Fruit fly (Drosophila melanogaster) whole organism, prepupa: ENCODE results near the gene bys.

Experiments
- CG10631 ChIP-seq: fragments of 200-800 bp; sonication (Bioruptor generic); optimal IDR thresholded peaks from 2 replicates; lab custom pipeline; 2016; ENCODE audit warnings: missing biosample characterization, missing genetic modification characterization
- CG10669 ChIP-seq: fragments of 200-800 bp; sonication (Bioruptor generic); optimal IDR thresholded peaks from 3 replicates; lab custom pipeline; 2018; ENCODE audit warnings: missing biosample characterization, mild to moderate bottlenecking, missing genetic modification characterization, moderate library complexity
- CG11762 ChIP-seq: fragments of 200-800 bp; sonication (Bioruptor generic); optimal IDR thresholded peaks from 3 replicates; lab custom pipeline; 2016; ENCODE audit warnings: missing biosample characterization, missing genetic modification characterization; ENCODE audit not compliant: insufficient read depth
- CG11902 ChIP-seq: fragments of 200-800 bp; sonication (Bioruptor generic); optimal IDR thresholded peaks from 3 replicates; lab custom pipeline; 2016; ENCODE audit warnings: missing biosample characterization, missing genetic modification characterization
- CG15336 ChIP-seq: fragments of 200-800 bp; sonication (Bioruptor generic); IDR thresholded peaks from 2 replicates; pipeline ENCODE4 v1.3.6; 2022; ENCODE audit warnings: missing biosample characterization, missing genetic modification characterization
- CG1621 ChIP-seq: fragments of 200-800 bp; sonication (Bioruptor generic); optimal IDR thresholded peaks from 3 replicates; lab custom pipeline; 2018; ENCODE audit warnings: missing biosample characterization, mild to moderate bottlenecking, missing genetic modification characterization
- CG16779 ChIP-seq: fragments of 200-800 bp; sonication (Bioruptor generic); optimal IDR thresholded peaks from 3 replicates; lab custom pipeline; 2017; ENCODE audit warnings: missing biosample characterization, mild to moderate bottlenecking, missing genetic modification characterization
- CG31627 ChIP-seq: fragments of 200-800 bp; sonication (Bioruptor generic); optimal IDR thresholded peaks from 3 replicates; lab custom pipeline; 2016; ENCODE audit warnings: missing biosample characterization, missing genetic modification characterization
- CG32006 ChIP-seq: fragments of 200-800 bp; sonication (Bioruptor generic); optimal IDR thresholded peaks from 3 replicates; lab custom pipeline; 2017; ENCODE audit warnings: missing biosample characterization, mild to moderate bottlenecking, missing genetic modification characterization
- CG3919 ChIP-seq: fragments of 200-800 bp; sonication (Bioruptor generic); optimal IDR thresholded peaks from 3 replicates; lab custom pipeline; 2016; ENCODE audit warnings: missing biosample characterization, missing genetic modification characterization
- CG6163 ChIP-seq: fragments of 200-800 bp; sonication (Bioruptor generic); IDR thresholded peaks from 3 replicates; pipeline ENCODE4 v1.3.6; 2022; ENCODE audit warnings: missing biosample characterization, missing genetic modification characterization
- CG6276 ChIP-seq: fragments of 200-800 bp; sonication (Bioruptor generic); optimal IDR thresholded peaks from 2 replicates; lab custom pipeline; 2017; ENCODE audit warnings: missing biosample characterization, mild to moderate bottlenecking, missing genetic modification characterization
- CG6808 ChIP-seq: fragments of 200-800 bp; sonication (Bioruptor generic); optimal IDR thresholded peaks from 3 replicates; lab custom pipeline; 2017; ENCODE audit warnings: missing biosample characterization, missing genetic modification characterization, mild to moderate bottlenecking, moderate library complexity, missing genetic modification reagents
- CG6854 ChIP-seq: fragments of 200-800 bp; sonication (Bioruptor generic); optimal IDR thresholded peaks from 2 replicates; lab custom pipeline; 2017; ENCODE audit warnings: missing biosample characterization, mild to moderate bottlenecking, missing genetic modification characterization
- CG7368 ChIP-seq: fragments of 200-800 bp; sonication (Bioruptor generic); optimal IDR thresholded peaks from 3 replicates; lab custom pipeline; 2016; ENCODE audit warnings: missing biosample characterization, missing genetic modification characterization
- CG8119 ChIP-seq: fragments of 200-800 bp; sonication (Bioruptor generic); IDR thresholded peaks from 3 replicates; pipeline ENCODE4 v1.3.6; 2022; ENCODE audit warnings: missing biosample characterization, missing genetic modification characterization
- CG8319 ChIP-seq: fragments of 200-800 bp; sonication (Bioruptor generic); optimal IDR thresholded peaks from 3 replicates; lab custom pipeline; 2016; ENCODE audit warnings: missing biosample characterization, missing genetic modification characterization
- CG8632 ChIP-seq: fragments of 200-800 bp; sonication (Bioruptor generic); optimal IDR thresholded peaks from 3 replicates; lab custom pipeline; 2016; ENCODE audit warnings: missing biosample characterization, missing genetic modification characterization
- CG9139 ChIP-seq: fragments of 200-800 bp; sonication (Bioruptor generic); optimal IDR thresholded peaks from 3 replicates; lab custom pipeline; 2017; ENCODE audit warnings: missing biosample characterization, mild to moderate bottlenecking, missing genetic modification characterization
- Eip75B ChIP-seq: fragments of 200-800 bp; sonication (Bioruptor generic); optimal IDR thresholded peaks from 3 replicates; lab custom pipeline; 2016; ENCODE audit warnings: missing biosample characterization, missing genetic modification characterization
- Eip78C ChIP-seq: fragments of 200-800 bp; sonication (Bioruptor generic); peaks from one replicate; lab custom pipeline; 2016; ENCODE audit warnings: missing biosample characterization, missing genetic modification characterization
- Ets21C ChIP-seq: fragments of 200-800 bp; sonication (Bioruptor generic); optimal IDR thresholded peaks from 3 replicates; lab custom pipeline; 2016; ENCODE audit warnings: missing biosample characterization, missing genetic modification characterization
- Ets96B ChIP-seq: fragments of 200-800 bp; optimal IDR thresholded peaks from 2 replicates; lab custom pipeline; 2019; ENCODE audit warnings: missing biosample characterization, mild to moderate bottlenecking, missing genetic modification characterization, moderate library complexity
- Hr38 ChIP-seq: sonication (Bioruptor generic); optimal IDR thresholded peaks from 2 replicates; lab custom pipeline; 2016; ENCODE audit warnings: missing biosample characterization, missing genetic modification characterization
- Hr4 ChIP-seq: fragments of 200-800 bp; sonication (Bioruptor generic); optimal IDR thresholded peaks from 3 replicates; lab custom pipeline; 2016; ENCODE audit warnings: missing biosample characterization, missing genetic modification characterization
- Lpt ChIP-seq: fragments of 200-800 bp; sonication (Bioruptor generic); optimal IDR thresholded peaks from 3 replicates; lab custom pipeline; 2016; ENCODE audit warnings: missing biosample characterization, missing genetic modification characterization
- Met ChIP-seq: fragments of 200-800 bp; sonication (Bioruptor generic); optimal IDR thresholded peaks from 3 replicates; lab custom pipeline; 2016; ENCODE audit warnings: missing biosample characterization, missing genetic modification characterization
- OdsH ChIP-seq: fragments of 200-800 bp; sonication (Bioruptor generic); optimal IDR thresholded peaks from 3 replicates; lab custom pipeline; 2016; ENCODE audit warnings: missing biosample characterization, missing genetic modification characterization
- Smox ChIP-seq: fragments of 200-800 bp; sonication (Bioruptor generic); optimal IDR thresholded peaks from 3 replicates; lab custom pipeline; 2016; ENCODE audit warnings: missing biosample characterization, missing genetic modification characterization
- Sox102F ChIP-seq: fragments of 200-800 bp; sonication (Bioruptor generic); optimal IDR thresholded peaks from 2 replicates; lab custom pipeline; 2016; ENCODE audit warnings: missing biosample characterization, mild to moderate bottlenecking, missing genetic modification characterization
- Sox14 ChIP-seq: fragments of 200-800 bp; sonication (Bioruptor generic); optimal IDR thresholded peaks from 3 replicates; lab custom pipeline; 2016; ENCODE audit warnings: missing biosample characterization, missing genetic modification characterization
- Sox15 ChIP-seq: fragments of 200-800 bp; sonication (Bioruptor generic); optimal IDR thresholded peaks from 3 replicates; lab custom pipeline; 2016; ENCODE audit warnings: missing biosample characterization, missing genetic modification characterization
- achi ChIP-seq: fragments of 200-800 bp; sonication (Bioruptor generic); optimal IDR thresholded peaks from 3 replicates; lab custom pipeline; 2016; ENCODE audit warnings: missing biosample characterization, missing genetic modification characterization
- dsx ChIP-seq: fragments of 200-800 bp; optimal IDR thresholded peaks from 3 replicates; lab custom pipeline; 2019; ENCODE audit warnings: missing biosample characterization, mild to moderate bottlenecking, missing genetic modification characterization, moderate library complexity; ENCODE audit not compliant: poor library complexity, severe bottlenecking
- eg ChIP-seq: fragments of 200-800 bp; sonication (Bioruptor generic); IDR thresholded peaks from 3 replicates; pipeline ENCODE4 v1.3.6; 2022; ENCODE audit warnings: missing biosample characterization, missing genetic modification characterization
- esn ChIP-seq: fragments of 200-800 bp; sonication (Bioruptor generic); optimal IDR thresholded peaks from 2 replicates; lab custom pipeline; 2016; ENCODE audit warnings: missing biosample characterization, mild to moderate bottlenecking, missing genetic modification characterization, moderate library complexity
- fd59A ChIP-seq: fragments of 200-800 bp; sonication (Bioruptor generic); optimal IDR thresholded peaks from 2 replicates; lab custom pipeline; 2017; ENCODE audit warnings: missing biosample characterization, mild to moderate bottlenecking, missing genetic modification characterization, missing genetic modification reagents
- fkh ChIP-seq: fragments of 200-800 bp; sonication (Bioruptor generic); optimal IDR thresholded peaks from 3 replicates; lab custom pipeline; 2017; ENCODE audit warnings: missing biosample characterization, mild to moderate bottlenecking, missing genetic modification characterization, moderate library complexity
- lz ChIP-seq: fragments of 200-800 bp; sonication (Bioruptor generic); optimal IDR thresholded peaks from 3 replicates; lab custom pipeline; 2016; ENCODE audit warnings: missing biosample characterization, missing genetic modification characterization
- net ChIP-seq: fragments of 200-800 bp; sonication (Bioruptor generic); optimal IDR thresholded peaks from 3 replicates; lab custom pipeline; 2016; ENCODE audit warnings: missing biosample characterization, missing genetic modification characterization
- pdm3 ChIP-seq: fragments of 200-800 bp; sonication (Bioruptor generic); optimal IDR thresholded peaks from 3 replicates; lab custom pipeline; 2016; ENCODE audit warnings: missing biosample characterization, missing genetic modification characterization
- salr ChIP-seq, 2 experiments: fragments of 200-800 bp; sonication (Bioruptor generic); optimal IDR thresholded peaks; 3 replicates each; lab custom pipeline; 2016 to 2018; ENCODE audit warnings: missing biosample characterization in 2 of 2, missing genetic modification characterization in 2 of 2, mild to moderate bottlenecking in 1 of 2
- ss ChIP-seq, 2 experiments: fragments of 200-800 bp; sonication (Bioruptor generic); optimal IDR thresholded peaks; 2 replicates in 1 of 2; 3 replicates in 1 of 2; lab custom pipeline; 2017 to 2018; ENCODE audit warnings: mild to moderate bottlenecking in 2 of 2, missing biosample characterization in 2 of 2, missing genetic modification characterization in 2 of 2, moderate library complexity in 1 of 2
- svp ChIP-seq: fragments of 200-800 bp; sonication (Bioruptor generic); peaks from one replicate; lab custom pipeline; 2016; ENCODE audit warnings: missing biosample characterization, missing genetic modification characterization
- topi ChIP-seq: fragments of 200-800 bp; sonication (Bioruptor generic); optimal IDR thresholded peaks from 3 replicates; lab custom pipeline; 2016; ENCODE audit warnings: missing biosample characterization, missing genetic modification characterization
- vri ChIP-seq: fragments of 200-800 bp; sonication (Bioruptor generic); optimal IDR thresholded peaks from 3 replicates; lab custom pipeline; 2016; ENCODE audit warnings: missing biosample characterization, mild to moderate bottlenecking, missing genetic modification characterization

bys gene

dm6 chrX:7934679-7935078 lies 33.0 kb downstream of the bys start, which contains the start of gene RpS14b (continued):
- no peak for TF ChIP-seq CG6276 (GFP tag; lab: Kevin White, UChicago)
- no peak; the same call in 2 of the 3 replicates for TF ChIP-seq CG8119
- peak; percentile 81 for TF ChIP-seq CG6163 (GFP tag; lab: Robert Waterston, UW)
- TF ChIP-seq CG10631 = peak; percentile 44
- TF ChIP-seq Eip75B (GFP tag; lab: Kevin White, UChicago) = peak; percentile 36
- peak; percentile 30 for TF ChIP-seq CG11902 (GFP tag; lab: Kevin White, UChicago)
- peak; percentile 71 for TF ChIP-seq CG6854
- TF ChIP-seq lz = peak; percentile 74
- TF ChIP-seq svp (GFP tag; lab: Kevin White, UChicago) = peak; percentile 21
- peak; percentile 14 for TF ChIP-seq Ets96B (tag; lab: Kevin White, UChicago)
- TF ChIP-seq CG11762 (GFP tag; lab: Kevin White, UChicago) = no peak
- no peak for TF ChIP-seq Ets21C (GFP tag; lab: Kevin White, UChicago)
- peak; percentile 59 for TF ChIP-seq CG31627 (GFP tag; lab: Kevin White, UChicago)
- peak; percentile 36 for TF ChIP-seq CG32006
- TF ChIP-seq CG3919 = peak; percentile 68
- peak; percentile 55 for TF ChIP-seq Smox (GFP tag; lab: Kevin White, UChicago)
- TF ChIP-seq CG15336 = peak; percentile 29; the same call in 1 of the 2 replicates
- TF ChIP-seq CG7368 (GFP tag; lab: Kevin White, UChicago) = peak; percentile 70

dm6 chrX:7935798-7936572 lies 34.3 kb downstream of the bys start, which contains the start of gene Ubr3:
Gene Ubr3 (plus strand): TSS chrX:7935896.
- TF ChIP-seq CG8119 = no peak
- no peak for TF ChIP-seq salr (GFP tag; optimal IDR thresholded peaks at IDR 0.05; lab: Kevin White, UChicago)
- TF ChIP-seq Eip78C = peak; percentile 50
- no peak for TF ChIP-seq CG8632
- no peak for TF ChIP-seq vri (GFP tag; lab: Kevin White, UChicago)
- TF ChIP-seq net (GFP tag; lab: Kevin White, UChicago) = no peak
- TF ChIP-seq topi (GFP tag; lab: Kevin White, UChicago) = no peak
- peak; percentile 28 to 47 for TF ChIP-seq ss (GFP tag; optimal IDR thresholded peaks at IDR 0.05; lab: Kevin White, UChicago)
- TF ChIP-seq CG10669 = no peak
- TF ChIP-seq CG16779 (tag; lab: Kevin White, UChicago) = no peak
- no peak for TF ChIP-seq Sox15 (GFP tag; lab: Kevin White, UChicago)
- TF ChIP-seq pdm3 (GFP tag; lab: Kevin White, UChicago) = no peak
- no peak for TF ChIP-seq OdsH (GFP tag; lab: Kevin White, UChicago)
- no peak for TF ChIP-seq CG6854
- TF ChIP-seq esn (GFP tag; lab: Kevin White, UChicago) = peak; percentile 5
- TF ChIP-seq Sox102F (GFP tag; lab: Kevin White, UChicago) = no peak
- TF ChIP-seq CG32006 = no peak
- TF ChIP-seq Hr38 = no peak
- TF ChIP-seq svp (GFP tag; lab: Kevin White, UChicago) = peak; percentile 76
- no peak for TF ChIP-seq CG1621 (tag; lab: Kevin White, UChicago)
- no peak for TF ChIP-seq dsx (GFP tag; lab: Kevin White, UChicago)
- TF ChIP-seq achi (GFP tag; lab: Kevin White, UChicago) = no peak
- TF ChIP-seq CG31627 (GFP tag; lab: Kevin White, UChicago) = peak; percentile 1
- peak; percentile 36 for TF ChIP-seq Sox14 (GFP tag; lab: Kevin White, UChicago)
- TF ChIP-seq Hr4 (GFP tag; lab: Kevin White, UChicago) = no peak
- no peak for TF ChIP-seq Met
- TF ChIP-seq CG6163 (GFP tag; lab: Robert Waterston, UW) = 0 out of 3 replicates have a peak, but pooled peaks have one; percentile 23
- TF ChIP-seq Ets96B (tag; lab: Kevin White, UChicago) = no peak
- peak; percentile 10 for TF ChIP-seq CG6808 (GFP tag; lab: Kevin White, UChicago)
- TF ChIP-seq CG7368 (GFP tag; lab: Kevin White, UChicago) = no peak
- TF ChIP-seq Lpt (GFP tag; lab: Kevin White, UChicago) = no peak
- TF ChIP-seq Ets21C (GFP tag; lab: Kevin White, UChicago) = no peak
- no peak for TF ChIP-seq fd59A (GFP tag; lab: Kevin White, UChicago)
- TF ChIP-seq CG15336 = no peak
- peak; percentile 8 for TF ChIP-seq CG3919
- no peak for TF ChIP-seq CG8319 (GFP tag; lab: Kevin White, UChicago)
- TF ChIP-seq eg (GFP tag; lab: Robert Waterston, UW) = no peak
- TF ChIP-seq CG10631 = no peak
- no peak for TF ChIP-seq CG9139 (GFP tag; lab: Kevin White, UChicago)
- peak; percentile 25 for TF ChIP-seq fkh (GFP tag; lab: Kevin White, UChicago)
